Worm (Caenorhabditis elegans) whole organism, early embryonic: ENCODE results near the gene ivns-1.
"Not testable (repeated sequence)": the region's sequence is repeated elsewhere in the genome, so short reads cannot be mapped to it uniquely, and the experiment has no call there.

Source experiments
- B0310.2 ChIP-seq: sonication (generic microtip); optimal IDR thresholded peaks from 2 replicates; lab custom pipeline; 2016; ENCODE audit warnings: mild to moderate bottlenecking, missing genetic modification characterization, missing compliant biosample characterization
- F13C5.2 ChIP-seq: sonication (generic microtip); optimal IDR thresholded peaks from 2 replicates; lab custom pipeline; 2017; ENCODE audit warnings: mild to moderate bottlenecking, missing genetic modification characterization, inconsistent platforms, missing compliant biosample characterization
- aly-1 ChIP-seq: sonication (generic microtip); optimal IDR thresholded peaks from 2 replicates; lab custom pipeline; 2016; ENCODE audit warnings: missing genetic modification characterization, missing compliant biosample characterization
- ama-1 ChIP-seq: fragments of 150-350 bp; optimal IDR thresholded peaks from 2 replicates; lab custom pipeline; 2014
- ceh-13 ChIP-seq: fragments of 200-800 bp; sonication (Bioruptor generic); optimal IDR thresholded peaks from 2 replicates; lab custom pipeline; 2018; ENCODE audit warnings: mild to moderate bottlenecking, missing genetic modification characterization, missing compliant biosample characterization
- ceh-36 ChIP-seq: sonication (generic microtip); optimal IDR thresholded peaks from 2 replicates; lab custom pipeline; 2016; ENCODE audit warnings: missing genetic modification characterization, inconsistent platforms, missing compliant biosample characterization
- ets-7 ChIP-seq: sonication (generic microtip); optimal IDR thresholded peaks from 2 replicates; lab custom pipeline; 2016; ENCODE audit warnings: missing genotype, missing genetic modification characterization, missing compliant biosample characterization
- flt-1 ChIP-seq: fragments of 200-800 bp; sonication (Bioruptor generic); IDR thresholded peaks from 2 replicates; pipeline ENCODE4 v1.3.6; 2022; ENCODE audit warnings: missing genetic modification characterization, missing compliant biosample characterization
- hmbx-1 ChIP-seq: sonication (generic microtip); optimal IDR thresholded peaks from 2 replicates; lab custom pipeline; 2016; ENCODE audit warnings: mild to moderate bottlenecking, missing genetic modification characterization, missing compliant biosample characterization
- hmg-4 ChIP-seq: fragments of 200-800 bp; sonication (Bioruptor generic); optimal IDR thresholded peaks from 2 replicates; lab custom pipeline; 2018; ENCODE audit warnings: mild to moderate bottlenecking, missing genetic modification characterization, missing compliant biosample characterization
- hnd-1 ChIP-seq: sonication (generic microtip); optimal IDR thresholded peaks from 2 replicates; lab custom pipeline; 2016; ENCODE audit warnings: missing genetic modification characterization, missing compliant biosample characterization
- pes-1 ChIP-seq: fragments of 200-800 bp; sonication (Bioruptor generic); IDR thresholded peaks from 2 replicates; pipeline ENCODE4 v1.3.6; 2022; ENCODE audit warnings: missing genetic modification reagents, missing genetic modification characterization, missing compliant biosample characterization
- scrt-1 ChIP-seq: fragments of 200-800 bp; sonication (Bioruptor generic); IDR thresholded peaks from 2 replicates; pipeline ENCODE4 v1.3.6; 2022; ENCODE audit warnings: missing genetic modification characterization, missing compliant biosample characterization
- sea-1 ChIP-seq: fragments of 200-800 bp; sonication (Bioruptor generic); conservative IDR thresholded peaks from 2 replicates; pipeline ENCODE4 v1.3.6; 2022; ENCODE audit warnings: missing genetic modification characterization, missing compliant biosample characterization
- tbx-11 ChIP-seq: fragments of 200-800 bp; sonication (Bioruptor generic); IDR thresholded peaks from 2 replicates; pipeline ENCODE4 v1.3.6; 2022; ENCODE audit warnings: missing genetic modification characterization, missing compliant biosample characterization
- tbx-37 ChIP-seq: fragments of 200-800 bp; sonication (Bioruptor generic); conservative IDR thresholded peaks from 2 replicates; pipeline ENCODE4 v1.3.6; 2022; ENCODE audit warnings: missing genetic modification reagents, missing genetic modification characterization, missing compliant biosample characterization
- tra-4 ChIP-seq: sonication (generic microtip); optimal IDR thresholded peaks from 2 replicates; lab custom pipeline; 2017; ENCODE audit warnings: missing genetic modification characterization, missing compliant biosample characterization

The ivns-1 gene

DNA sequence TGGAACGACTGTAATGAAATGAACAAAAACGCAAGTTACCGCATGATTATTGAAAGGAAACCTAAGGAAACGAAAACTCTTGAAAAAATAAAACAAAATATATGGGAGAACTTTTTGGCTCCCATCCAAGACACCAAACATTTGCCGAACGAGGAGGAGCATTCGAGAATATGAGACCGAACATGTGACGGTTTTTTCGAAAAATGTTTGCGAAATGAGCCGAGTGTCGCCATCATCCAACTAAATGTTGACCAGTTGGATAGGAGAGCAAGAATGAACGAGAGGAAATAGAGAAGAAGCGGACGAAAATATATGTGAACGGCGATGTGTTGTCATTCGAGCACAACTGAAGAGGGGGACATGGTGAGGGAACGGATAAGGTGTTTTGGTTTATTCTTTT lies 4.1 kb downstream of the ivns-1 start:
- no peak for TF ChIP-seq ama-1
- TF ChIP-seq tbx-11 (GFP tag; lab: Robert Waterston, UW), result no peak
- TF ChIP-seq hmbx-1 (tag; lab: Kevin White, UChicago), result no peak
- TF ChIP-seq scrt-1, result no peak
- no peak for TF ChIP-seq flt-1
- TF ChIP-seq tbx-37 (GFP tag; lab: Robert Waterston, UW), result no peak
- no peak for TF ChIP-seq sea-1 (GFP tag; lab: Robert Waterston, UW)
- TF ChIP-seq hnd-1 (tag; lab: Kevin White, UChicago), result no peak
- no peak for TF ChIP-seq ceh-36 (tag; lab: Kevin White, UChicago)
- no peak for TF ChIP-seq ceh-13 (GFP tag; lab: Kevin White, UChicago)

DNA sequence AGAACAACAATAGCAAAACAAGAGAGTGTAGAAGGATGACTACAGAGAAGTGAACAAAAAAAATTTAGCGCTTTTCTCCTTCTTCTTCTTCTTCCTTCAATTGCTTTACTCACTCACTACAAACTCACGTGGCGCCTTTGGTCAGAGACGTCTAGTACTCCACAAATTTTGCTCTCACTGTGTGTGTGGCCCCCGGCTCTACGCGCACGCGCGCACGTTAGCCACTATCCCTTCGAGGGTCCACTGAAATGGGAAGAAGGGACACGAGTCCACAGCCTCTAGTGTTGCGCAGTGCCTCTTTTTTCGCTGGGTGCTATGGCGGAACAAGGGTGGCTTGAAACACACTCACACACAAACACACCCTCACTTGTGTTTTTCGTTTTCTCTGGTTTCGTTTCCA lies 4.9 kb downstream of the ivns-1 start:
- TF ChIP-seq hmg-4 (GFP tag; lab: Kevin White, UChicago) (peak; percentile 70), flt-1 (no peak), tbx-11 (GFP tag; lab: Robert Waterston, UW) (0 out of 2 replicates have a peak, but pooled peaks have one; percentile 34)

DNA sequence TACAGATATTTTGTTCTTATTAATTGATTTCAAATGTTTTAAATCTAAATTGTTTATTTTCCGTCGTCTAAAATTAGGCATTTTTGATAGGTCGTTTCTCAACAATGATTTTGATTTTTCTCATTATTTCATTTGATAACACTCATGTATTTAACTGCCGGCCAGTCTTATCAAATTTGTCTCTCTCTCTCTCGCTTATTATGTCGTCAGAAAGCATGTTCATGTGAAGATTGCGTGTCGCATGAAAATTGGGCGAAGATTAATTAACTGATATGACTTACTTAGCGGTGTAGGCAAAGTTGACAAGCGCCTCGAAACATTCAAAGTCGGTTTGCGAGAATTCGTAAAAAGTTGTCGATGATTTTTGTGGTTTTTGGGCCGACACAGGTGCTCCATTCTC lies 6.4 kb downstream of the ivns-1 start:
- no peak for TF ChIP-seq ets-7 (tag; lab: Kevin White, UChicago)
- no peak for TF ChIP-seq ama-1
- TF ChIP-seq hmg-4 (GFP tag; lab: Kevin White, UChicago), result no peak
- TF ChIP-seq aly-1 (tag; lab: Kevin White, UChicago), result no peak
- no peak for TF ChIP-seq flt-1
- no peak for TF ChIP-seq hnd-1 (tag; lab: Kevin White, UChicago)
- no peak for TF ChIP-seq ceh-13 (GFP tag; lab: Kevin White, UChicago)
- TF ChIP-seq sea-1 (GFP tag; lab: Robert Waterston, UW), result no peak
- no peak for TF ChIP-seq scrt-1
- TF ChIP-seq pes-1 (GFP tag; lab: Robert Waterston, UW), result no peak
- no peak for TF ChIP-seq F13C5.2 (tag; lab: Kevin White, UChicago)
- TF ChIP-seq hmbx-1 (tag; lab: Kevin White, UChicago), result no peak
- TF ChIP-seq B0310.2, result no peak
- TF ChIP-seq ceh-36 (tag; lab: Kevin White, UChicago), result no peak
- no peak for TF ChIP-seq tra-4 (tag; lab: Kevin White, UChicago)

DNA sequence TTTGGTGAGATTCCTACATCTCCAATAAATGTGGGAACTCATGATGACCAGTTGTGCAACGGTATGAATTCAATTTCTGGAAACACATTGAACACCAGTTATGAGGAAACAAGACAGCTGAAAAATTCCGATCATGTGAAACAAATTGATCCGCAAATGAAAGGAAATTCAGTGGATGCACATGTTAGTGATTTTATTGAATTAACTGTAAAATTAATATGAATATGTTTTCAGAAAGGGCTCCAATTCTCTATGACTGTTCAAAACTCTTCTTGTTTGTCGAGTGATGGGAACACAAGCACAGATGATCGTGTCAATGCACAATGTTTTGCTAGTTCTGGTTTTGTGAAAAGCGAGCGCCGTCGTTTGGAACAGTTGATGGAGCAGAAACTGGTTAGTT lies 13.8 kb downstream of the ivns-1 start:
- TF ChIP-seq hmbx-1 (tag; lab: Kevin White, UChicago) (no peak), ets-7 (tag; lab: Kevin White, UChicago) (no peak), hnd-1 (tag; lab: Kevin White, UChicago) (no peak), sea-1 (GFP tag; lab: Robert Waterston, UW) (no peak), aly-1 (tag; lab: Kevin White, UChicago) (no peak), ama-1 (no peak), tbx-37 (GFP tag; lab: Robert Waterston, UW) (no peak), tra-4 (tag; lab: Kevin White, UChicago) (no peak), hmg-4 (GFP tag; lab: Kevin White, UChicago) (no peak), B0310.2 (no peak), tbx-11 (GFP tag; lab: Robert Waterston, UW) (no peak), pes-1 (GFP tag; lab: Robert Waterston, UW) (no peak)

DNA sequence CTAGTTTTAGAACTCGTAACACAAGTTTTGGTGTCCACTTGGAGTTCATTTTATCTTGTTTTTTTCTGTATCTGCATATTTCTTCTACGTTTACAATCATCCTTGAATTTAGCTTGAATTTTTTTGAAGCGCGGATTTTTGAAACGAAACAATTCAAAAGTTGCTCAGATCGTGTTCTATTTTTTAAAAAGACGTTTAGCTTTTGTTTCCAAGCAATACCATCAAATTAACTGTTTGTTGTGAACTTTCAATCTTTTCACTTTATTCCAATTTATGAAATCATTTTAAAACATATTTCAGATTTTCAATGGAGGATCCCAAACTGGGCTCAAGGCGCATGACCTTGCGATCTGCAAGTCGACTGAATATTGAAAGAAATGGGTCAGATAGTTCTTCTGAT lies 15.0 kb downstream of the ivns-1 start, which contains the start of gene R09A8.2:
R09A8.2 (plus strand) TSS at position 301 of the 400 bp plus-strand sequence.
- TF ChIP-seq scrt-1, result no peak
- no peak for TF ChIP-seq ceh-13 (GFP tag; lab: Kevin White, UChicago)
- TF ChIP-seq tbx-37 (GFP tag; lab: Robert Waterston, UW), result no peak
- no peak for TF ChIP-seq tra-4 (tag; lab: Kevin White, UChicago)
- TF ChIP-seq pes-1 (GFP tag; lab: Robert Waterston, UW), result no peak
- no peak for TF ChIP-seq ama-1
- TF ChIP-seq hmg-4 (GFP tag; lab: Kevin White, UChicago), result no peak
- no peak for TF ChIP-seq sea-1 (GFP tag; lab: Robert Waterston, UW)
- TF ChIP-seq tbx-11 (GFP tag; lab: Robert Waterston, UW), result no peak
- no peak for TF ChIP-seq hmbx-1 (tag; lab: Kevin White, UChicago)
- no peak for TF ChIP-seq aly-1 (tag; lab: Kevin White, UChicago)
- TF ChIP-seq B0310.2, result no peak
- TF ChIP-seq flt-1, result no peak
- TF ChIP-seq F13C5.2 (tag; lab: Kevin White, UChicago), result no peak
- TF ChIP-seq ets-7 (tag; lab: Kevin White, UChicago), result no peak
- no peak for TF ChIP-seq ceh-36 (tag; lab: Kevin White, UChicago)

DNA sequence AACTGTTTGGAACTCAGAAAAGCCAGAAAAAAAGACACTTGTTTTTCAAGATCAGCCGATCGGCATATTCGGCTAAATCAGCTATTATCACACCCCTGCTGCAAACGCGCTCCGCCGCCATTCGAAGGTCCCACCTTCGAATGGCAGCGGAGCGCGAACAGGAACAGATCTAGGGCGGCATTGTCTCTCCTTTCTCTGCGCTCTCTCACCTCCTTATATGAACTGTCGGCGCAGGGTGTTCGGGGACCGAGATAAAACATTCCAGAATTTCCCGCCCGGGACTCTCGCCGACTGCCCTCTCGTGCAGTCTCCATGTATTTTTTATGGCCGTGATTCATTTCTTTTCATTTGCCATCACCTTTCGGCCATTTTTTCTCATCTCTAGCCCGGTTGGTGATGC lies 15.7 kb downstream of the ivns-1 start:
- TF ChIP-seq hmbx-1 (tag; lab: Kevin White, UChicago), result no peak
- TF ChIP-seq tbx-11 (GFP tag; lab: Robert Waterston, UW), result no peak
- no peak for TF ChIP-seq tra-4 (tag; lab: Kevin White, UChicago)
- TF ChIP-seq flt-1, result no peak
- TF ChIP-seq ceh-13 (GFP tag; lab: Kevin White, UChicago), result no peak
- TF ChIP-seq hmg-4 (GFP tag; lab: Kevin White, UChicago), result no peak
- TF ChIP-seq ama-1, result no peak
- TF ChIP-seq hnd-1 (tag; lab: Kevin White, UChicago), result no peak
- no peak for TF ChIP-seq ceh-36 (tag; lab: Kevin White, UChicago)
- TF ChIP-seq aly-1 (tag; lab: Kevin White, UChicago), result no peak
- TF ChIP-seq ets-7 (tag; lab: Kevin White, UChicago), result no peak
- no peak for TF ChIP-seq scrt-1
- no peak for TF ChIP-seq tbx-37 (GFP tag; lab: Robert Waterston, UW)
- no peak for TF ChIP-seq B0310.2
- TF ChIP-seq F13C5.2 (tag; lab: Kevin White, UChicago), result no peak
- TF ChIP-seq pes-1 (GFP tag; lab: Robert Waterston, UW), result no peak
- no peak for TF ChIP-seq sea-1 (GFP tag; lab: Robert Waterston, UW)

DNA sequence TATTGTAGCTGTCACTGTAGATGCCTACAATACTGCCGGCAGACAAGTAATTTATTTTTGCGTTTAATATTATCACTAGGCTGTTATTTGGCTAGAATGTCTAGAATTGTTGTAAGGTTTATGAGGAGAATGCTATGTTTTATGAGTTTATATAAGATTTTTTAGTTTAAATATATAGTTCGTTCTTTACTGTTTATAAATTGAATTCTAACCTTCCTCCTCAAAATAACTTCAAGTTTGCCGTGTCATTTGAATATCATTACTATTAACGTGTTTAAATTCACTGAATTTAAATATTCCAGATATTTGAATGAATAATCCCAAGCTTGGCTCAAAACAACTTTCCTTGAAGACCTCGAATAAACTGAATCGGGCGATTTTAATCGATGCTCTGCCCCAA lies 20.7 kb downstream of the ivns-1 start, which contains the start of gene R09A8.1:
R09A8.1 (plus strand) TSS at position 301 of the 400 bp plus-strand sequence.
- not testable (repeated sequence) for TF ChIP-seq ceh-36 (tag; lab: Kevin White, UChicago); ets-7 (tag; lab: Kevin White, UChicago); B0310.2
